Fruit fly (Drosophila melanogaster) whole organism, adult: ENCODE measurements around the gene CG32023.
A peak's percentile ranks its signal among the peaks of the same experiment; 100 is the strongest.

Experiments used
- CG11617 ChIP-seq: fragments of 200-800 bp; sonication (Bioruptor generic); optimal IDR thresholded peaks from 2 replicates; lab custom pipeline; 2017; ENCODE audit warnings: mild to moderate bottlenecking, missing biosample characterization, missing genetic modification reagents, missing genetic modification characterization
- CG14711 ChIP-seq: fragments of 200-800 bp; sonication (Bioruptor generic); optimal IDR thresholded peaks from 2 replicates; lab custom pipeline; 2018; ENCODE audit warnings: missing biosample characterization, mild to moderate bottlenecking, missing genetic modification characterization, moderate library complexity
- CG1620 ChIP-seq: fragments of 200-800 bp; sonication (Bioruptor generic); optimal IDR thresholded peaks from 2 replicates; lab custom pipeline; 2016; ENCODE audit warnings: missing biosample characterization, missing genetic modification characterization
- CG33017 ChIP-seq: fragments of 200-800 bp; sonication (Bioruptor generic); optimal IDR thresholded peaks from 2 replicates; lab custom pipeline; 2018; ENCODE audit warnings: missing biosample characterization, mild to moderate bottlenecking, missing genetic modification characterization, moderate library complexity
- Hr96 ChIP-seq: fragments of 200-800 bp; sonication (Bioruptor generic); optimal IDR thresholded peaks from 2 replicates; lab custom pipeline; 2016; ENCODE audit warnings: missing biosample characterization, missing genetic modification characterization
- bab1 ChIP-seq: fragments of 200-800 bp; sonication (Bioruptor generic); optimal IDR thresholded peaks from 3 replicates; lab custom pipeline; 2019; ENCODE audit warnings: missing biosample characterization, mild to moderate bottlenecking, missing genetic modification characterization, moderate library complexity
- cic ChIP-seq: fragments of 200-800 bp; sonication (Bioruptor generic); optimal IDR thresholded peaks from 2 replicates; lab custom pipeline; 2017; ENCODE audit warnings: missing biosample characterization, mild to moderate bottlenecking, missing genetic modification characterization, moderate library complexity
- cnc ChIP-seq, 2 experiments: fragments of >200 bp; optimal IDR thresholded peaks; 2 replicates each; lab custom pipeline; 2017
- kay ChIP-seq: fragments of 200-800 bp; sonication (Bioruptor generic); peaks from one replicate; lab custom pipeline; 2016; ENCODE audit warnings: missing biosample characterization, missing genetic modification characterization, borderline replicate concordance
- pad ChIP-seq: fragments of 200-800 bp; sonication (Bioruptor generic); optimal IDR thresholded peaks from 3 replicates; lab custom pipeline; 2017; ENCODE audit warnings: missing biosample characterization, missing genetic modification characterization, mild to moderate bottlenecking, moderate library complexity, missing genetic modification reagents
- toe ChIP-seq: fragments of 200-800 bp; sonication (Bioruptor generic); optimal IDR thresholded peaks from 2 replicates; lab custom pipeline; 2016; ENCODE audit warnings: missing biosample characterization, missing genetic modification characterization

dm6 chr3L:8798539-8798938, 5.4 kb downstream of the CG32023 start:
- TF ChIP-seq kay (GFP tag; lab: Kevin White, UChicago) (peak; percentile 92), CG1620 (GFP tag; lab: Kevin White, UChicago) (no peak), CG14711 (no peak), CG11617 (GFP tag; lab: Kevin White, UChicago) (no peak), Hr96 (GFP tag; lab: Kevin White, UChicago) (no peak), toe (GFP tag; lab: Kevin White, UChicago) (no peak), CG33017 (tag; lab: Kevin White, UChicago) (no peak), cnc (optimal IDR thresholded peaks at IDR 0.05; lab: Kevin White, UChicago) (no peak), bab1 (GFP tag; lab: Kevin White, UChicago) (peak; percentile 3), pad (no peak), cic (GFP tag; lab: Kevin White, UChicago) (no peak)
